Fruit fly (Drosophila melanogaster) whole organism, prepupa: ENCODE results near the gene CG13144.

Source experiments
- Eip93F ChIP-seq: fragments of 200-800 bp; sonication (Bioruptor generic); optimal IDR thresholded peaks from 2 replicates; lab custom pipeline; 2016; ENCODE audit warnings: missing biosample characterization, mild to moderate bottlenecking, missing genetic modification characterization
- OdsH ChIP-seq: fragments of 200-800 bp; sonication (Bioruptor generic); optimal IDR thresholded peaks from 3 replicates; lab custom pipeline; 2016; ENCODE audit warnings: missing biosample characterization, missing genetic modification characterization

- no peak for TF ChIP-seq Eip93F (GFP tag; lab: Kevin White, UChicago)
- no peak for TF ChIP-seq OdsH (GFP tag; lab: Kevin White, UChicago)
Measured at dm6 chr2L:10476879-10477278, 14.4 kb downstream of the CG13144 start, which contains the start of gene RluA-2.
